Worm (Caenorhabditis elegans) whole organism, L3 larva: Measurements from ENCODE around the gene twk-16.

ENCODE experiments used
- ZK546.5 ChIP-seq: sonication (generic microtip); optimal IDR thresholded peaks from 2 replicates; lab custom pipeline; 2017; ENCODE audit warnings: missing biosample characterization, missing genetic modification characterization
- aly-2 ChIP-seq: fragments of 150-350 bp; optimal IDR thresholded peaks from 2 replicates; lab custom pipeline; 2014; ENCODE audit warnings: missing biosample characterization, missing genetic modification characterization
- ceh-16 ChIP-seq: sonication (generic microtip); optimal IDR thresholded peaks from 2 replicates; lab custom pipeline; 2017; ENCODE audit warnings: missing biosample characterization, missing genetic modification characterization
- ceh-82 ChIP-seq: fragments of 150-350 bp; optimal IDR thresholded peaks from 2 replicates; lab custom pipeline; 2014; ENCODE audit warnings: missing biosample characterization, missing genetic modification characterization
- elt-1 ChIP-seq: fragments of 150-350 bp; optimal IDR thresholded peaks from 2 replicates; lab custom pipeline; 2014; ENCODE audit warnings: missing biosample characterization, missing genetic modification characterization
- elt-2 ChIP-seq: sonication (generic microtip); optimal IDR thresholded peaks from 2 replicates; lab custom pipeline; 2016; ENCODE audit warnings: missing genetic modification reagents, mild to moderate bottlenecking, missing genetic modification characterization, missing compliant biosample characterization
- pha-4 ChIP-seq: fragments of 150-350 bp; optimal IDR thresholded peaks from 2 replicates; lab custom pipeline; 2014; ENCODE audit warnings: missing biosample characterization, missing genetic modification reagents, missing genetic modification characterization
- sea-2 ChIP-seq: fragments of 150-350 bp; sonication (generic microtip); optimal IDR thresholded peaks from 4 replicates; lab custom pipeline; 2014; ENCODE audit warnings: missing biosample characterization, missing genetic modification reagents, missing genetic modification characterization

- TF ChIP-seq ceh-16 (tag; lab: Kevin White, UChicago) (no peak), elt-1 (tag; lab: Kevin White, UChicago) (no peak), aly-2 (tag; lab: Kevin White, UChicago) (no peak), pha-4 (tag; lab: Kevin White, UChicago) (no peak), ZK546.5 (tag; lab: Kevin White, UChicago) (no peak), sea-2 (GFP tag; lab: Kevin White, UChicago) (no peak), elt-2 (tag; lab: Kevin White, UChicago) (peak; percentile 28), ceh-82 (no peak)
These were observed 21.9 kb downstream of the twk-16 start for ce11 chrX:3102817-3103216.
